Fruit fly (Drosophila melanogaster) whole organism, embryonic: ENCODE measurements around the gene Chchd2.

ENCODE experiments used
- Atf3 ChIP-seq: fragments of 200-800 bp; sonication (Bioruptor generic); optimal IDR thresholded peaks from 3 replicates; lab custom pipeline; 2016; ENCODE audit warnings: missing biosample characterization, missing genetic modification characterization
- CG10431 ChIP-seq: fragments of 200-800 bp; sonication (Bioruptor generic); optimal IDR thresholded peaks from 3 replicates; lab custom pipeline; 2018; ENCODE audit warnings: missing biosample characterization, mild to moderate bottlenecking, missing genetic modification characterization
- CG10565 ChIP-seq: fragments of 200-800 bp; sonication (Bioruptor generic); optimal IDR thresholded peaks from 3 replicates; lab custom pipeline; 2016; ENCODE audit warnings: missing biosample characterization, mild to moderate bottlenecking, missing genetic modification characterization
- CG11093 ChIP-seq: fragments of 200-800 bp; sonication (Bioruptor generic); IDR thresholded peaks from 3 replicates; pipeline ENCODE4 v1.3.6; 2022; ENCODE audit warnings: missing biosample characterization, missing genetic modification characterization
- CG11247 ChIP-seq: fragments of 200-800 bp; sonication (Bioruptor generic); IDR thresholded peaks from 2 replicates; pipeline ENCODE4 v1.3.6; 2022; ENCODE audit warnings: missing biosample characterization, missing genetic modification characterization
- CG14014 ChIP-seq: fragments of 200-800 bp; sonication (Bioruptor generic); IDR thresholded peaks from 2 replicates; pipeline ENCODE4 v1.3.6; 2022; ENCODE audit warnings: missing biosample characterization, missing genetic modification characterization
- CG14667 ChIP-seq: fragments of 200-800 bp; sonication (Bioruptor generic); IDR thresholded peaks from 2 replicates; pipeline ENCODE4 v1.3.6; 2022; ENCODE audit warnings: missing biosample characterization, missing genetic modification characterization
- CG1529 ChIP-seq: fragments of 200-800 bp; sonication (Bioruptor generic); optimal IDR thresholded peaks from 3 replicates; lab custom pipeline; 2018; ENCODE audit warnings: missing biosample characterization, missing genetic modification characterization
- CG15601 ChIP-seq: fragments of 200-800 bp; sonication (Bioruptor generic); optimal IDR thresholded peaks from 3 replicates; lab custom pipeline; 2019; ENCODE audit warnings: missing biosample characterization, mild to moderate bottlenecking, missing genetic modification characterization, moderate library complexity
- CG17328 ChIP-seq: fragments of 200-800 bp; sonication (Bioruptor generic); IDR thresholded peaks from 2 replicates; pipeline ENCODE4 v1.3.6; 2022; ENCODE audit warnings: missing biosample characterization, missing genetic modification characterization
- CG17359 ChIP-seq: fragments of 200-800 bp; sonication (Bioruptor generic); optimal IDR thresholded peaks from 3 replicates; lab custom pipeline; 2018; ENCODE audit warnings: missing biosample characterization, mild to moderate bottlenecking, missing genetic modification characterization, moderate library complexity
- CG17802 ChIP-seq: fragments of 200-800 bp; sonication (Bioruptor generic); optimal IDR thresholded peaks from 2 replicates; lab custom pipeline; 2018; ENCODE audit warnings: missing biosample characterization, mild to moderate bottlenecking, missing genetic modification characterization, moderate library complexity
- CG2116 ChIP-seq: fragments of 200-800 bp; sonication (Bioruptor generic); optimal IDR thresholded peaks from 3 replicates; lab custom pipeline; 2018; ENCODE audit warnings: missing biosample characterization, mild to moderate bottlenecking, missing genetic modification characterization
- CG2199 ChIP-seq: fragments of 200-800 bp; sonication (Bioruptor generic); IDR thresholded peaks from 3 replicates; pipeline ENCODE4 v1.3.6; 2022; ENCODE audit warnings: missing biosample characterization, missing genetic modification characterization
- CG2712 ChIP-seq: fragments of 200-800 bp; optimal IDR thresholded peaks from 3 replicates; lab custom pipeline; 2019; ENCODE audit warnings: missing biosample characterization, mild to moderate bottlenecking, missing genetic modification characterization, moderate library complexity
- CG33213 ChIP-seq: fragments of 200-800 bp; sonication (Bioruptor generic); optimal IDR thresholded peaks from 3 replicates; lab custom pipeline; 2016; ENCODE audit warnings: missing biosample characterization, missing genetic modification characterization
- CG4360 ChIP-seq: fragments of 200-800 bp; sonication (Bioruptor generic); IDR thresholded peaks from 2 replicates; pipeline ENCODE4 v1.3.6; 2022; ENCODE audit warnings: missing biosample characterization, missing genetic modification characterization
- CG8281 ChIP-seq: fragments of 200-800 bp; sonication (Bioruptor generic); optimal IDR thresholded peaks from 2 replicates; lab custom pipeline; 2018; ENCODE audit warnings: missing biosample characterization, mild to moderate bottlenecking, missing genetic modification characterization, moderate library complexity
- CG9727 ChIP-seq: fragments of 200-800 bp; sonication (Bioruptor generic); optimal IDR thresholded peaks from 3 replicates; lab custom pipeline; 2017; ENCODE audit warnings: missing biosample characterization, mild to moderate bottlenecking, missing genetic modification characterization
- Chrac-16 ChIP-seq: fragments of 200-800 bp; sonication (Bioruptor generic); optimal IDR thresholded peaks from 3 replicates; lab custom pipeline; 2016; ENCODE audit warnings: missing biosample characterization, missing genetic modification characterization
- CkIIα-i1 ChIP-seq: fragments of 200-800 bp; sonication (Bioruptor generic); IDR thresholded peaks from 2 replicates; pipeline ENCODE4 v1.3.6; 2022; ENCODE audit warnings: missing biosample characterization, missing genetic modification characterization
- H15 ChIP-seq: fragments of 200-800 bp; sonication (Bioruptor generic); IDR thresholded peaks from 3 replicates; pipeline ENCODE4 v1.3.6; 2022; ENCODE audit warnings: missing biosample characterization, missing genetic modification characterization
- HHEX ChIP-seq: fragments of 200-800 bp; sonication (Bioruptor generic); optimal IDR thresholded peaks from 3 replicates; lab custom pipeline; 2017; ENCODE audit warnings: missing biosample characterization, mild to moderate bottlenecking, missing genetic modification characterization, missing genetic modification reagents
- Hmr ChIP-seq: fragments of 200-800 bp; sonication (Bioruptor generic); optimal IDR thresholded peaks from 3 replicates; lab custom pipeline; 2017; ENCODE audit warnings: mild to moderate bottlenecking, missing biosample characterization, missing genetic modification reagents, missing genetic modification characterization
- Lim3 ChIP-seq: fragments of 200-800 bp; sonication (Bioruptor generic); IDR thresholded peaks from 2 replicates; pipeline ENCODE4 v1.3.6; 2022; ENCODE audit warnings: missing biosample characterization, missing genetic modification characterization
- Mad ChIP-seq: fragments of 200-800 bp; sonication (Bioruptor generic); optimal IDR thresholded peaks from 2 replicates; lab custom pipeline; 2016; ENCODE audit warnings: missing biosample characterization, missing genetic modification characterization
- Ravus ChIP-seq: fragments of 200-800 bp; sonication (Bioruptor generic); IDR thresholded peaks from 2 replicates; pipeline ENCODE4 v1.3.6; 2022; ENCODE audit warnings: missing biosample characterization, missing genetic modification characterization
- Six4 ChIP-seq: fragments of 200-800 bp; sonication (Bioruptor generic); optimal IDR thresholded peaks from 2 replicates; lab custom pipeline; 2016; ENCODE audit warnings: missing biosample characterization, missing genetic modification characterization
- ac ChIP-seq: fragments of 200-800 bp; sonication (Bioruptor generic); optimal IDR thresholded peaks from 3 replicates; lab custom pipeline; 2017; ENCODE audit warnings: missing biosample characterization, mild to moderate bottlenecking, missing genetic modification characterization
- ash1 ChIP-seq: fragments of 200-800 bp; sonication (Bioruptor generic); optimal IDR thresholded peaks from 2 replicates; lab custom pipeline; 2018; ENCODE audit warnings: missing biosample characterization, mild to moderate bottlenecking, missing genetic modification characterization
- bcd ChIP-seq: fragments of 200-800 bp; sonication (Bioruptor generic); optimal IDR thresholded peaks from 2 replicates; lab custom pipeline; 2017; ENCODE audit warnings: missing biosample characterization, mild to moderate bottlenecking, missing genetic modification characterization
- chn ChIP-seq: fragments of 200-800 bp; sonication (Bioruptor generic); optimal IDR thresholded peaks from 2 replicates; lab custom pipeline; 2016; ENCODE audit warnings: missing biosample characterization, missing genetic modification characterization
- crp ChIP-seq, 2 experiments: fragments of 200-800 bp; sonication (Bioruptor generic); optimal IDR thresholded peaks; 2 replicates in 1 of 2; 3 replicates in 1 of 2; lab custom pipeline; 2017; ENCODE audit warnings: missing biosample characterization in 2 of 2, missing genetic modification characterization in 2 of 2, mild to moderate bottlenecking in 1 of 2, moderate library complexity in 1 of 2
- da ChIP-seq: fragments of 200-800 bp; sonication (Bioruptor generic); optimal IDR thresholded peaks from 2 replicates; lab custom pipeline; 2016; ENCODE audit warnings: missing biosample characterization, missing genetic modification characterization
- dmrt11E ChIP-seq: fragments of 200-800 bp; sonication (Bioruptor generic); optimal IDR thresholded peaks from 3 replicates; lab custom pipeline; 2018; ENCODE audit warnings: missing biosample characterization, mild to moderate bottlenecking, missing genetic modification characterization, moderate library complexity
- emc ChIP-seq: fragments of 200-800 bp; sonication (Bioruptor generic); optimal IDR thresholded peaks from 2 replicates; lab custom pipeline; 2016; ENCODE audit warnings: missing biosample characterization, missing genetic modification characterization
- fu2 ChIP-seq: fragments of 200-800 bp; sonication (Bioruptor generic); optimal IDR thresholded peaks from 2 replicates; lab custom pipeline; 2016; ENCODE audit warnings: missing biosample characterization, missing genetic modification characterization
- ham ChIP-seq: fragments of 200-800 bp; sonication (Bioruptor generic); IDR thresholded peaks from 2 replicates; pipeline ENCODE4 v1.3.6; 2022; ENCODE audit warnings: missing biosample characterization, missing genetic modification characterization
- hbn ChIP-seq: fragments of 200-800 bp; sonication (Bioruptor generic); IDR thresholded peaks from 2 replicates; pipeline ENCODE4 v1.3.6; 2022; ENCODE audit warnings: missing biosample characterization, missing genetic modification characterization; ENCODE audit not compliant: partially characterized antibody
- knrl ChIP-seq: fragments of 200-800 bp; sonication (Bioruptor generic); IDR thresholded peaks from 3 replicates; pipeline ENCODE4 v1.3.6; 2022; ENCODE audit warnings: missing biosample characterization, missing genetic modification characterization; ENCODE audit not compliant: partially characterized antibody
- row ChIP-seq: fragments of 200-800 bp; sonication (Bioruptor generic); IDR thresholded peaks from 3 replicates; pipeline ENCODE4 v1.3.6; 2022; ENCODE audit warnings: missing biosample characterization, missing genetic modification characterization
- salm ChIP-seq: fragments of 200-800 bp; sonication (Bioruptor generic); optimal IDR thresholded peaks from 2 replicates; lab custom pipeline; 2018; ENCODE audit warnings: missing biosample characterization, mild to moderate bottlenecking, missing genetic modification characterization
- slbo ChIP-seq: fragments of 200-800 bp; sonication (Bioruptor generic); IDR thresholded peaks from 2 replicates; pipeline ENCODE4 v1.3.6; 2022; ENCODE audit warnings: missing biosample characterization, missing genetic modification characterization
- sob ChIP-seq: fragments of 200-800 bp; sonication (Bioruptor generic); IDR thresholded peaks from 2 replicates; pipeline ENCODE4 v1.3.6; 2022; ENCODE audit warnings: missing biosample characterization, missing genetic modification characterization
- sqz ChIP-seq: fragments of 200-800 bp; sonication (Bioruptor generic); optimal IDR thresholded peaks from 3 replicates; lab custom pipeline; 2018; ENCODE audit warnings: missing biosample characterization, mild to moderate bottlenecking, missing genetic modification characterization
- sr ChIP-seq: fragments of 200-800 bp; sonication (Bioruptor generic); IDR thresholded peaks from 3 replicates; pipeline ENCODE4 v1.3.6; 2022; ENCODE audit warnings: missing biosample characterization, missing genetic modification characterization
- ssp ChIP-seq: fragments of 200-800 bp; sonication (Bioruptor generic); IDR thresholded peaks from 2 replicates; pipeline ENCODE4 v1.3.6; 2022; ENCODE audit warnings: missing biosample characterization, missing genetic modification characterization
- stwl ChIP-seq: fragments of 200-800 bp; sonication (Bioruptor generic); optimal IDR thresholded peaks from 3 replicates; lab custom pipeline; 2018; ENCODE audit warnings: missing biosample characterization, mild to moderate bottlenecking, missing genetic modification characterization, moderate library complexity
- tna ChIP-seq: fragments of 200-800 bp; sonication (Bioruptor generic); IDR thresholded peaks from 2 replicates; pipeline ENCODE4 v1.3.6; 2022; ENCODE audit warnings: missing biosample characterization, missing genetic modification characterization; ENCODE audit not compliant: partially characterized antibody
- zfh2 ChIP-seq: fragments of 200-800 bp; sonication (Bioruptor generic); optimal IDR thresholded peaks from 2 replicates; lab custom pipeline; 2016; ENCODE audit warnings: missing biosample characterization, missing genetic modification characterization

Gene Chchd2

dm6 chrX:17175558-17176189 lies 26.9 kb downstream of the Chchd2 start (continued):
- no peak for TF ChIP-seq CkIIα-i1 (GFP tag; lab: Robert Waterston, UW)
- no peak for TF ChIP-seq CG14014
- TF ChIP-seq ham (GFP tag; lab: Robert Waterston, UW): no peak
- TF ChIP-seq CG11247 (GFP tag; lab: Robert Waterston, UW): peak; percentile 54
- peak; percentile 32 for TF ChIP-seq CG17359
- no peak for TF ChIP-seq crp (GFP tag; optimal IDR thresholded peaks at IDR 0.05; lab: Kevin White, UChicago)
- TF ChIP-seq CG17802 (tag; lab: Kevin White, UChicago): no peak
- no peak for TF ChIP-seq emc (GFP tag; lab: Kevin White, UChicago)
- peak; percentile 62; the same call in 1 of the 2 replicates for TF ChIP-seq slbo (GFP tag; lab: Robert Waterston, UW)
- peak; percentile 36 for TF ChIP-seq Mad
- TF ChIP-seq CG2116 (GFP tag; lab: Kevin White, UChicago): no peak
- TF ChIP-seq sr: no peak
- no peak for TF ChIP-seq da (GFP tag; lab: Kevin White, UChicago)
- TF ChIP-seq CG10431 (GFP tag; lab: Kevin White, UChicago): no peak
- TF ChIP-seq CG1529 (GFP tag; lab: Kevin White, UChicago): no peak
- peak; percentile 37 for TF ChIP-seq dmrt11E
- TF ChIP-seq Six4 (GFP tag; lab: Kevin White, UChicago): no peak
- TF ChIP-seq Lim3 (GFP tag; lab: Robert Waterston, UW): no peak
- TF ChIP-seq CG4360 (GFP tag; lab: Robert Waterston, UW): 0 out of 2 replicates have a peak, but pooled peaks have one; percentile 13
- peak; percentile 48; the same call in 2 of the 3 replicates for TF ChIP-seq knrl (GFP tag; lab: Robert Waterston, UW)
- TF ChIP-seq ac (GFP tag; lab: Kevin White, UChicago): no peak
- peak; percentile 17; the same call in 1 of the 2 replicates for TF ChIP-seq ssp
- TF ChIP-seq CG8281 (tag; lab: Kevin White, UChicago): no peak
- TF ChIP-seq CG33213 (GFP tag; lab: Kevin White, UChicago): peak; percentile 54
- TF ChIP-seq ash1 (GFP tag; lab: Kevin White, UChicago): peak; percentile 15
- no peak for TF ChIP-seq tna (GFP tag; lab: Robert Waterston, UW)
- no peak for TF ChIP-seq Ravus (GFP tag; lab: Robert Waterston, UW)
- peak; percentile 93 for TF ChIP-seq CG2199 (GFP tag; lab: Robert Waterston, UW)
- peak; percentile 47; the same call in 1 of the 2 replicates for TF ChIP-seq sob (GFP tag; lab: Robert Waterston, UW)
- TF ChIP-seq bcd (GFP tag; lab: Kevin White, UChicago): peak; percentile 0
- TF ChIP-seq CG10565 (GFP tag; lab: Kevin White, UChicago): no peak
- no peak for TF ChIP-seq CG17328 (GFP tag; lab: Robert Waterston, UW)
- no peak for TF ChIP-seq hbn
- TF ChIP-seq fu2 (GFP tag; lab: Kevin White, UChicago): no peak
- no peak for TF ChIP-seq Atf3 (GFP tag; lab: Kevin White, UChicago)
- TF ChIP-seq HHEX (GFP tag; lab: Kevin White, UChicago): no peak
- peak; percentile 35 for TF ChIP-seq Chrac-16 (GFP tag; lab: Kevin White, UChicago)
- no peak for TF ChIP-seq CG11093 (GFP tag; lab: Robert Waterston, UW)
- peak; percentile 28 for TF ChIP-seq stwl
- no peak for TF ChIP-seq CG14667 (GFP tag; lab: Robert Waterston, UW)
- TF ChIP-seq CG15601 (tag; lab: Kevin White, UChicago): peak; percentile 27
- TF ChIP-seq row (GFP tag; lab: Robert Waterston, UW): 0 out of 3 replicates have a peak, but pooled peaks have one; percentile 13
- no peak for TF ChIP-seq salm (tag; lab: Kevin White, UChicago)
- peak; percentile 12 for TF ChIP-seq chn (GFP tag; lab: Kevin White, UChicago)
- TF ChIP-seq zfh2: no peak
- TF ChIP-seq H15 (GFP tag; lab: Robert Waterston, UW): no peak
- TF ChIP-seq sqz: no peak
- TF ChIP-seq Hmr (GFP tag; lab: Kevin White, UChicago): peak; percentile 32
- TF ChIP-seq CG2712 (tag; lab: Kevin White, UChicago): peak; percentile 34
- no peak for TF ChIP-seq CG9727 (GFP tag; lab: Kevin White, UChicago)
